Fruit fly (Drosophila melanogaster): Measurements from ENCODE around the gene ps.

DNA sequence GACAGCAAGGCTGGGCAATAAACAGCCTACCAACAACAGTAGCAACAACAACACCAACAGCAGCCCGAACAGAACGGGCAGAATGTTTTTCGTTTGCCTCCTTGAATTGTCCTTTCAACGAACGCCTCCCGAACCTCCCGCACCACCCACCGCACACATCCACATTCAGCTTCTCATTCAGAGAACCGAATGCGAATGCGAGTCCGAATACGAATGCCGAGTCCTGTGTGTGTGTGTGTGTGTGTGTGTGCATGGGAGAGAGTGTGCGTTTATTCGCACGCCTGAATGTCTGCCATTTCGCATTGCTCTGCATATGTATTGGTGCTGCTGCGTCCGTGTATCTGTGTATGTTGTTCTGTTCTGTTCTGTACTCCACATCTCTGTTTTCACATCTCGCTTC, 70.8 kb downstream of the ps start:
- TF ChIP-seq CG16779 (tag; optimal IDR thresholded peaks at IDR 0.05) (no peak), CG15336 (GFP tag; IDR thresholded peaks at IDR 0.05) (no peak), cyc (GFP tag; optimal IDR thresholded peaks at IDR 0.05) (no peak), CG9139 (GFP tag; optimal IDR thresholded peaks at IDR 0.05) (no peak), CG3032 (tag; optimal IDR thresholded peaks at IDR 0.05) (no peak), CG11902 (GFP tag; optimal IDR thresholded peaks at IDR 0.05) (no peak), Eip78C (GFP tag) (no peak), eg (GFP tag; IDR thresholded peaks at IDR 0.05) (no peak), Eip75B (GFP tag; optimal IDR thresholded peaks at IDR 0.05) (no peak), CG1621 (tag; optimal IDR thresholded peaks at IDR 0.05) (no peak), CG32006 (GFP tag; optimal IDR thresholded peaks at IDR 0.05) (no peak), Met (GFP tag; optimal IDR thresholded peaks at IDR 0.05) (no peak), svp (GFP tag) (no peak), ss (GFP tag; optimal IDR thresholded peaks at IDR 0.05) (no peak)

All from whole organism, prepupa.